Worm (Caenorhabditis elegans): ENCODE results near the gene T11B7.2.

The T11B7.2 gene

ce11 chrIV:8891131-8891530, 46.8 kb upstream of the T11B7.2 start, which contains the start of gene spr-2 (continued):
- TF ChIP-seq hrde-1 (tag; optimal IDR thresholded peaks at IDR 0.05; ENCODE audit: borderline replicate concordance) (peak; percentile 56), lin-54 (GFP tag; optimal IDR thresholded peaks at IDR 0.05) (peak; percentile 85), tlf-1 (GFP tag; optimal IDR thresholded peaks at IDR 0.05) (peak; percentile 10), efl-1 (GFP tag; optimal IDR thresholded peaks at IDR 0.05) (peak; percentile 30), cebp-1 (GFP tag; IDR thresholded peaks at IDR 0.05) (no peak), cebp-1 (tag; optimal IDR thresholded peaks at IDR 0.05) (peak; percentile 43), ztf-18 (tag; optimal IDR thresholded peaks at IDR 0.05) (peak; percentile 92), ceh-27 (GFP tag; optimal IDR thresholded peaks at IDR 0.05) (peak; percentile 44), let-526 (GFP tag; IDR thresholded peaks at IDR 0.05) (no peak), attf-3 (GFP tag; conservative IDR thresholded peaks at IDR 0.05) (peak; percentile 58)

ce11 chrIV:8888525-8889026, 44.2 kb upstream of the T11B7.2 start, which contains the start of gene oma-1:
Gene oma-1 (plus strand): TSS chrIV:8888976.
- no peak for TF ChIP-seq K12H6.12 (tag; optimal IDR thresholded peaks at IDR 0.05)
- TF ChIP-seq sdz-38 (tag; optimal IDR thresholded peaks at IDR 0.05), result no peak
- no peak for TF ChIP-seq F57C9.4 (tag; optimal IDR thresholded peaks at IDR 0.05)
- TF ChIP-seq let-607 (tag; optimal IDR thresholded peaks at IDR 0.05), result no peak
- no peak for TF ChIP-seq F23B12.7 (tag; optimal IDR thresholded peaks at IDR 0.05; ENCODE audit: insufficient read depth)
- TF ChIP-seq hlh-12 (tag; optimal IDR thresholded peaks at IDR 0.05), result no peak
- TF ChIP-seq efl-1 (GFP tag; optimal IDR thresholded peaks at IDR 0.05), result peak; percentile 95
- no peak for TF ChIP-seq ekl-4 (GFP tag; IDR thresholded peaks at IDR 0.05)
- no peak for TF ChIP-seq C06A6.2 (GFP tag; conservative IDR thresholded peaks at IDR 0.05)
- TF ChIP-seq nfya-2 (GFP tag; IDR thresholded peaks at IDR 0.05), result no peak
- peak; percentile 98 for TF ChIP-seq madf-8 (GFP tag; conservative IDR thresholded peaks at IDR 0.05)
- 0 out of 2 replicates have a peak, but pooled peaks have one; percentile 13 for TF ChIP-seq ceh-100 (GFP tag; IDR thresholded peaks at IDR 0.05)
- TF ChIP-seq F37B4.10 (GFP tag; IDR thresholded peaks at IDR 0.05), result no peak
- peak; percentile 99 for TF ChIP-seq madf-6 (GFP tag; IDR thresholded peaks at IDR 0.05)
- TF ChIP-seq ztf-22 (GFP tag; optimal IDR thresholded peaks at IDR 0.05), result no peak
- no peak for TF ChIP-seq ceh-79 (tag; optimal IDR thresholded peaks at IDR 0.05)
- TF ChIP-seq F52B5.7 (tag; optimal IDR thresholded peaks at IDR 0.05), result no peak
- TF ChIP-seq dpl-1 (GFP tag; optimal IDR thresholded peaks at IDR 0.05), result peak; percentile 83
- TF ChIP-seq hmg-20 (GFP tag; IDR thresholded peaks at IDR 0.05), result no peak
- TF ChIP-seq attf-3 (GFP tag; conservative IDR thresholded peaks at IDR 0.05), result peak; percentile 56; the same call in 1 of the 2 replicates
- TF ChIP-seq D2030.7 (GFP tag; IDR thresholded peaks at IDR 0.05), result peak; percentile 88
- peak; percentile 88 for TF ChIP-seq F49E8.2 (tag; optimal IDR thresholded peaks at IDR 0.05; ENCODE audit: insufficient read depth)
- peak; percentile 36; the same call in 1 of the 2 replicates for TF ChIP-seq B0019.2 (GFP tag; conservative IDR thresholded peaks at IDR 0.05)
- TF ChIP-seq sptf-2 (GFP tag; optimal IDR thresholded peaks at IDR 0.05), result no peak
- no peak for TF ChIP-seq let-526 (GFP tag; IDR thresholded peaks at IDR 0.05)
- no peak for TF ChIP-seq mes-4 (tag; optimal IDR thresholded peaks at IDR 0.05)
- no peak for TF ChIP-seq ets-4 (GFP tag; optimal IDR thresholded peaks at IDR 0.05)
- no peak for TF ChIP-seq Y53G8AR.9 (GFP tag; conservative IDR thresholded peaks at IDR 0.05)
- TF ChIP-seq snpc-1.3 (tag; optimal IDR thresholded peaks at IDR 0.05; ENCODE audit: insufficient read depth), result no peak
- no peak for TF ChIP-seq madf-10 (tag; optimal IDR thresholded peaks at IDR 0.05)
- peak; percentile 91 for TF ChIP-seq ceh-91 (GFP tag; IDR thresholded peaks at IDR 0.05)
- no peak for TF ChIP-seq nfyb-1 (GFP tag; IDR thresholded peaks at IDR 0.05)
- no peak for TF ChIP-seq tbx-9 (tag; optimal IDR thresholded peaks at IDR 0.05; ENCODE audit: borderline replicate concordance)
- peak; percentile 44 for TF ChIP-seq unc-130 (GFP tag; optimal IDR thresholded peaks at IDR 0.05)
- no peak for TF ChIP-seq dpff-1 (tag; optimal IDR thresholded peaks at IDR 0.05)
- TF ChIP-seq F57A8.1 (GFP tag; optimal IDR thresholded peaks at IDR 0.05), result no peak
- no peak for TF ChIP-seq somi-1 (GFP tag; optimal IDR thresholded peaks at IDR 0.05)
- peak; percentile 82 for TF ChIP-seq snpc-3.4 (tag; optimal IDR thresholded peaks at IDR 0.05)
- TF ChIP-seq ccch-3 (GFP tag; optimal IDR thresholded peaks at IDR 0.05), result no peak
